Fruit fly (Drosophila melanogaster) S2 (cell line): ENCODE results near the gene CG31029.

Experiments used
- CG8478 ChIP-seq: fragments of >200 bp; optimal IDR thresholded peaks from 2 replicates; lab custom pipeline; 2018
- CTCF ChIP-seq, 2 experiments: fragments of >200 bp; optimal IDR thresholded peaks; 2 replicates each; lab custom pipeline; 2018

DNA sequence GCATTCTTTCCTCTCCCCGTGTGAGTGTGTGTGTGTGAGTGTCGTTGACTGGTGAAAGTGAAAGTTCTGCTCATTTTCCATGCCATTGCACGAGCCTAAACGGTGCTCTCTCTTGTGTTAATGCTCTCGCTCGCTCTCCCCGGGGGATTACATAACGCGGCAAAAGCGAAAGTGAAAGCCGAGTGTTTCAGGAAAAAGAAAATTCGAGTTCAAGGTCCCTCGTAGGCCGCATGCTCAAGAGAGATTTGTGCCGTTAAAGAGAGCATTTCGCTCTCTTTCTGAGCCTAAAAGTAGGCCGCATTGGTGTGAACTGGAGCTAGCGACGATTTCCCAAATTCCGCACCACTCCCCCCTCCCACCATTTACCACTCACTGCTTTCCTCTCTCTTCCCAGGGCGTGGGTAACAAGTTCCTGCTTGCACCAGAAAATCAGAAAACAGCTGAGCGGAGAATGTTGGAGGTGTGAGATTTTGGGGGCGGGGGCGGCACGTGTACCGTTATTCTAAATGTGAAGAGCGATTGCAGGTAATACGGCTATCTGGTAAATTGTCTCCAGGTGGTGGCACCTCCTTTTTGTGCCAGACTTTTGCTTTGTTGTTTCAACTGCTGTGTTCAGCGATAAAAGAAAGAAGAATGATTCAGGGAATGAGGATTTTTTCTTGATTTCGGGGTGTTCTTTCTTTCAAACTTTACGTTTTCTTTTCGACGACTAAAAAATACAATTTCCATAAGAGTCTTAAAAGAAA is 41.8 kb downstream of the CG31029 start:
- TF ChIP-seq CTCF (optimal IDR thresholded peaks at IDR 0.05; lab: Kevin White, UChicago), result no peak
- no peak for TF ChIP-seq CG8478 (lab: Kevin White, UChicago)
